Worm (Caenorhabditis elegans) whole organism, L1 larva: ENCODE results near the gene dhps-1.

Experiments used
- C04F5.9 ChIP-seq: sonication (generic microtip); optimal IDR thresholded peaks from 2 replicates; lab custom pipeline; 2016; ENCODE audit warnings: missing genetic modification characterization, missing compliant biosample characterization
- C34B4.2 ChIP-seq: sonication (generic microtip); optimal IDR thresholded peaks from 2 replicates; lab custom pipeline; 2017; ENCODE audit warnings: mild to moderate bottlenecking, missing genetic modification characterization, missing compliant biosample characterization
- F16B12.6 ChIP-seq: fragments of 150-350 bp; optimal IDR thresholded peaks from 2 replicates; lab custom pipeline; 2014; ENCODE audit warnings: missing biosample characterization, missing genetic modification characterization
- Y116A8C.19 ChIP-seq: sonication (generic microtip); optimal IDR thresholded peaks from 2 replicates; lab custom pipeline; 2016; ENCODE audit warnings: missing compliant biosample characterization, missing genetic modification characterization, borderline replicate concordance
- aly-2 ChIP-seq: fragments of 150-350 bp; optimal IDR thresholded peaks from 2 replicates; lab custom pipeline; 2014; ENCODE audit warnings: missing biosample characterization, missing genetic modification characterization
- ama-1 ChIP-seq: fragments of 150-350 bp; optimal IDR thresholded peaks from 2 replicates; lab custom pipeline; 2014
- blmp-1 ChIP-seq: fragments of 150-350 bp; optimal IDR thresholded peaks from 2 replicates; lab custom pipeline; 2014; ENCODE audit warnings: missing biosample characterization, missing genetic modification characterization
- ceh-63 ChIP-seq: fragments of 200-800 bp; sonication (Bioruptor generic); optimal IDR thresholded peaks from 2 replicates; lab custom pipeline; 2018; ENCODE audit warnings: mild to moderate bottlenecking, missing genetic modification characterization, missing compliant biosample characterization
- ceh-8 ChIP-seq: fragments of 200-800 bp; sonication (Bioruptor generic); optimal IDR thresholded peaks from 2 replicates; lab custom pipeline; 2018; ENCODE audit warnings: mild to moderate bottlenecking, missing genetic modification characterization, moderate library complexity, missing compliant biosample characterization
- ceh-82 ChIP-seq, 3 experiments: fragments of 150-350 bp in 1 of 3; sonication (generic microtip) in 2 of 3; optimal IDR thresholded peaks; 2 replicates each; lab custom pipeline; 2014 to 2017; ENCODE audit warnings: missing biosample characterization in 3 of 3, missing genetic modification characterization in 3 of 3
- ceh-88 ChIP-seq: fragments of 200-800 bp; sonication (Bioruptor generic); IDR thresholded peaks from 2 replicates; pipeline ENCODE4 v1.3.6; 2022; ENCODE audit warnings: missing genetic modification characterization, missing compliant biosample characterization
- ceh-90 ChIP-seq: sonication (generic microtip); optimal IDR thresholded peaks from 2 replicates; lab custom pipeline; 2016; ENCODE audit warnings: missing genetic modification characterization, missing compliant biosample characterization
- dpl-1 ChIP-seq, 3 experiments: fragments of 150-350 bp in 2 of 3; sonication (generic microtip) in 1 of 3; optimal IDR thresholded peaks; 2 replicates each; lab custom pipeline; 2014 to 2017; ENCODE audit warnings: missing biosample characterization in 3 of 3, missing genetic modification characterization in 3 of 3, missing genetic modification reagents in 3 of 3
- efl-1 ChIP-seq, 4 experiments: fragments of 150-350 bp; optimal IDR thresholded peaks in 3 of 4; peaks in 1 of 4; 1 replicate in 1 of 4; 2 replicates in 3 of 4; lab custom pipeline; 2014; ENCODE audit warnings: missing biosample characterization in 2 of 4, missing genetic modification characterization in 2 of 4, missing genetic modification reagents in 2 of 4
- efl-3 ChIP-seq: fragments of 200-800 bp; sonication (Bioruptor generic); optimal IDR thresholded peaks from 2 replicates; lab custom pipeline; 2018; ENCODE audit warnings: mild to moderate bottlenecking, missing genetic modification characterization, missing compliant biosample characterization
- egl-13 ChIP-seq: sonication (generic microtip); optimal IDR thresholded peaks from 2 replicates; lab custom pipeline; 2016; ENCODE audit warnings: missing genotype, missing genetic modification reagents, missing genetic modification characterization, missing compliant biosample characterization
- elt-2 ChIP-seq: sonication (generic microtip); optimal IDR thresholded peaks from 2 replicates; lab custom pipeline; 2016; ENCODE audit warnings: missing genetic modification characterization, mild to moderate bottlenecking, inconsistent platforms, missing compliant biosample characterization, missing genetic modification reagents
- elt-3 ChIP-seq, 6 experiments: fragments of 150-350 bp in 1 of 6; sonication (generic microtip); optimal IDR thresholded peaks; 2 replicates each; lab custom pipeline; 2017 to 2018; ENCODE audit warnings: missing biosample characterization in 6 of 6, missing genetic modification characterization in 6 of 6, inconsistent platforms in 1 of 6
- ets-5 ChIP-seq: fragments of 200-800 bp; sonication (Bioruptor generic); IDR thresholded peaks from 2 replicates; pipeline ENCODE4 v1.3.6; 2022; ENCODE audit warnings: missing genetic modification characterization, missing compliant biosample characterization
- fkh-8 ChIP-seq: sonication (generic microtip); optimal IDR thresholded peaks from 2 replicates; lab custom pipeline; 2016; ENCODE audit warnings: mild to moderate bottlenecking, missing genetic modification characterization, missing compliant biosample characterization
- fos-1 ChIP-seq: fragments of 150-350 bp; optimal IDR thresholded peaks from 2 replicates; lab custom pipeline; 2014; ENCODE audit warnings: missing biosample characterization, missing genetic modification characterization
- hlh-17 ChIP-seq: fragments of 200-800 bp; sonication (Bioruptor generic); optimal IDR thresholded peaks from 2 replicates; lab custom pipeline; 2018; ENCODE audit warnings: missing genetic modification characterization, mild to moderate bottlenecking, missing compliant biosample characterization, moderate library complexity, borderline replicate concordance
- hpl-2 ChIP-seq: fragments of 150-350 bp; optimal IDR thresholded peaks from 2 replicates; lab custom pipeline; 2014; ENCODE audit warnings: missing biosample characterization, missing genetic modification reagents, missing genetic modification characterization
- irx-1 ChIP-seq: sonication (generic microtip); optimal IDR thresholded peaks from 2 replicates; lab custom pipeline; 2016; ENCODE audit warnings: missing genetic modification characterization, missing compliant biosample characterization
- jun-1 ChIP-seq: fragments of 150-350 bp; optimal IDR thresholded peaks from 2 replicates; lab custom pipeline; 2014; ENCODE audit warnings: missing biosample characterization, missing genetic modification reagents, missing genetic modification characterization
- lin-14 ChIP-seq: fragments of 200-800 bp; sonication (Bioruptor generic); optimal IDR thresholded peaks from 2 replicates; lab custom pipeline; 2018; ENCODE audit warnings: mild to moderate bottlenecking, missing genetic modification characterization, moderate library complexity, missing compliant biosample characterization
- lin-15B ChIP-seq: fragments of 150-350 bp; sonication (generic microtip); optimal IDR thresholded peaks from 3 replicates; lab custom pipeline; 2014; ENCODE audit warnings: missing biosample characterization, missing genetic modification characterization
- lin-39 ChIP-seq: fragments of 150-350 bp; optimal IDR thresholded peaks from 2 replicates; lab custom pipeline; 2014; ENCODE audit warnings: missing biosample characterization, missing genetic modification reagents, missing genetic modification characterization
- mdl-1 ChIP-seq, 2 experiments: fragments of 150-350 bp; optimal IDR thresholded peaks; 2 replicates each; lab custom pipeline; 2014 to 2017; ENCODE audit warnings: missing biosample characterization in 2 of 2, missing genetic modification characterization in 2 of 2, inconsistent platforms in 1 of 2
- mef-2 ChIP-seq: fragments of 150-350 bp; optimal IDR thresholded peaks from 2 replicates; lab custom pipeline; 2014; ENCODE audit warnings: missing biosample characterization, missing genetic modification characterization
- mep-1 ChIP-seq: fragments of 150-350 bp; optimal IDR thresholded peaks from 2 replicates; lab custom pipeline; 2014; ENCODE audit warnings: missing biosample characterization, missing genetic modification characterization
- nhr-11 ChIP-seq: fragments of 150-350 bp; optimal IDR thresholded peaks from 2 replicates; lab custom pipeline; 2014; ENCODE audit warnings: missing biosample characterization, missing genetic modification characterization
- nhr-12 ChIP-seq: sonication (generic microtip); optimal IDR thresholded peaks from 2 replicates; lab custom pipeline; 2017; ENCODE audit warnings: missing biosample characterization, missing genetic modification characterization
- nhr-19 ChIP-seq: fragments of 200-800 bp; sonication (Bioruptor generic); conservative IDR thresholded peaks from 2 replicates; pipeline ENCODE4 v1.3.6; 2022; ENCODE audit warnings: missing genetic modification characterization, missing compliant biosample characterization
- nhr-47 ChIP-seq: sonication (generic microtip); optimal IDR thresholded peaks from 2 replicates; lab custom pipeline; 2016; ENCODE audit warnings: mild to moderate bottlenecking, missing genetic modification characterization, moderate library complexity, missing compliant biosample characterization
- nhr-76 ChIP-seq: sonication (generic microtip); optimal IDR thresholded peaks from 2 replicates; lab custom pipeline; 2017; ENCODE audit warnings: missing biosample characterization, missing genetic modification characterization
- nhr-85 ChIP-seq: sonication (generic microtip); peaks from one replicate; lab custom pipeline; 2016; ENCODE audit warnings: missing genetic modification characterization, inconsistent platforms, missing compliant biosample characterization
- pax-3 ChIP-seq: fragments of 200-800 bp; sonication (Bioruptor generic); optimal IDR thresholded peaks from 2 replicates; lab custom pipeline; 2018; ENCODE audit warnings: mild to moderate bottlenecking, missing genetic modification characterization, moderate library complexity, missing compliant biosample characterization
- rnt-1 ChIP-seq: sonication (generic microtip); optimal IDR thresholded peaks from 2 replicates; lab custom pipeline; 2016; ENCODE audit warnings: mild to moderate bottlenecking, missing genetic modification characterization, moderate library complexity, missing compliant biosample characterization
- snpc-4 ChIP-seq: fragments of 150-350 bp; optimal IDR thresholded peaks from 2 replicates; lab custom pipeline; 2014; ENCODE audit warnings: missing biosample characterization, missing genetic modification characterization
- snu-23 ChIP-seq: sonication (generic microtip); optimal IDR thresholded peaks from 2 replicates; lab custom pipeline; 2016; ENCODE audit warnings: missing genetic modification characterization, missing compliant biosample characterization
- sptf-1 ChIP-seq: fragments of 150-350 bp; optimal IDR thresholded peaks from 2 replicates; lab custom pipeline; 2014; ENCODE audit warnings: missing biosample characterization, missing genetic modification characterization
- tbx-2 ChIP-seq: sonication (generic microtip); optimal IDR thresholded peaks from 2 replicates; lab custom pipeline; 2016; ENCODE audit warnings: missing genetic modification characterization, missing compliant biosample characterization
- tlp-1 ChIP-seq: fragments of 150-350 bp; optimal IDR thresholded peaks from 2 replicates; lab custom pipeline; 2014; ENCODE audit warnings: missing biosample characterization, missing genetic modification characterization
- unc-30 ChIP-seq: sonication (generic microtip); optimal IDR thresholded peaks from 2 replicates; lab custom pipeline; 2017; ENCODE audit warnings: missing biosample characterization, missing genetic modification characterization
- unc-62 ChIP-seq: fragments of 150-350 bp; optimal IDR thresholded peaks from 2 replicates; lab custom pipeline; 2014; ENCODE audit warnings: missing biosample characterization, missing genetic modification reagents, missing genetic modification characterization
- unc-98 ChIP-seq: fragments of 200-800 bp; sonication (Bioruptor generic); IDR thresholded peaks from 2 replicates; pipeline ENCODE4 v1.3.6; 2022; ENCODE audit warnings: missing genetic modification characterization, missing compliant biosample characterization
- xbp-1 ChIP-seq: sonication (generic microtip); optimal IDR thresholded peaks from 2 replicates; lab custom pipeline; 2016; ENCODE audit warnings: missing genetic modification characterization, missing compliant biosample characterization
- zag-1 ChIP-seq: fragments of 150-350 bp; optimal IDR thresholded peaks from 2 replicates; lab custom pipeline; 2014; ENCODE audit warnings: missing biosample characterization, missing genetic modification characterization
- zip-4 ChIP-seq: fragments of 200-800 bp; sonication (Bioruptor generic); optimal IDR thresholded peaks from 2 replicates; lab custom pipeline; 2018; ENCODE audit warnings: mild to moderate bottlenecking, missing genetic modification characterization, moderate library complexity, missing compliant biosample characterization
- ztf-11 ChIP-seq, 2 experiments: sonication (generic microtip); optimal IDR thresholded peaks; 2 replicates each; lab custom pipeline; 2016 to 2017; ENCODE audit warnings: missing genetic modification characterization in 2 of 2, missing biosample characterization in 1 of 2, missing compliant biosample characterization in 1 of 2

dhps-1 gene

ce11 chrII:11974048-11974995, 18.5 kb upstream of the dhps-1 start:
- TF ChIP-seq nhr-85 (tag; lab: Kevin White, UChicago), result peak; percentile 81
- no peak for TF ChIP-seq Y116A8C.19 (tag; lab: Kevin White, UChicago)
- no peak for TF ChIP-seq nhr-11 (tag; lab: Kevin White, UChicago)
- peak; percentile 24 for TF ChIP-seq C34B4.2 (tag; lab: Kevin White, UChicago)
- no peak for TF ChIP-seq zag-1 (tag; lab: Kevin White, UChicago)
- no peak for TF ChIP-seq ceh-8 (GFP tag; lab: Kevin White, UChicago)
- no peak for TF ChIP-seq irx-1 (tag; lab: Kevin White, UChicago)
- TF ChIP-seq fos-1 (tag; lab: Kevin White, UChicago), result no peak
- TF ChIP-seq hpl-2 (GFP tag; lab: Kevin White, UChicago), result peak; percentile 38
- TF ChIP-seq ama-1 (lab: Kevin White, UChicago), result peak; percentile 66
- no peak for TF ChIP-seq mef-2
- no peak; the same call in 1 of the 2 replicates for TF ChIP-seq ceh-88 (GFP tag; lab: Robert Waterston, UW)
- no peak for TF ChIP-seq tlp-1 (tag; lab: Kevin White, UChicago)
- peak; percentile 93 for TF ChIP-seq aly-2 (tag; lab: Kevin White, UChicago)
- TF ChIP-seq nhr-76 (tag; lab: Kevin White, UChicago), result no peak
- TF ChIP-seq snpc-4 (tag; lab: Kevin White, UChicago), result no peak
- TF ChIP-seq tbx-2, result no peak
- TF ChIP-seq nhr-12 (tag; lab: Kevin White, UChicago), result peak; percentile 24
- TF ChIP-seq elt-3 (tag; optimal IDR thresholded peaks at IDR 0.05; lab: Kevin White, UChicago), result no peak
- TF ChIP-seq snu-23 (GFP tag; lab: Kevin White, UChicago), result peak; percentile 51
- TF ChIP-seq lin-39 (tag; lab: Kevin White, UChicago), result peak; percentile 24
- peak; percentile 36 for TF ChIP-seq rnt-1 (tag; lab: Kevin White, UChicago)
- TF ChIP-seq sptf-1, result no peak
- TF ChIP-seq unc-30 (tag; lab: Kevin White, UChicago), result no peak
- TF ChIP-seq mep-1 (tag; lab: Kevin White, UChicago), result no peak
- TF ChIP-seq unc-62 (GFP tag; lab: Kevin White, UChicago), result no peak
- TF ChIP-seq mdl-1 (tag; optimal IDR thresholded peaks at IDR 0.05; lab: Kevin White, UChicago), result no peak
- TF ChIP-seq ztf-11 (tag; optimal IDR thresholded peaks at IDR 0.05; lab: Kevin White, UChicago), result peak in 1 of 2 experiments; percentile 37
- TF ChIP-seq efl-1 (optimal IDR thresholded peaks at IDR 0.05; lab: Kevin White, UChicago), result peak; percentile 15 to 23
- peak in 1 of 2 experiments; percentile 93 for TF ChIP-seq efl-1 (GFP tag; optimal IDR thresholded peaks at IDR 0.05 in 1 of 2; lab: Kevin White, UChicago)
- TF ChIP-seq nhr-19 (GFP tag; lab: Robert Waterston, UW), result 0 out of 2 replicates have a peak, but pooled peaks have one; percentile 53
- TF ChIP-seq efl-3 (GFP tag; lab: Kevin White, UChicago), result no peak
- TF ChIP-seq egl-13 (tag; lab: Kevin White, UChicago), result no peak
- TF ChIP-seq dpl-1 (GFP tag; optimal IDR thresholded peaks at IDR 0.05; lab: Kevin White, UChicago), result peak in 2 of 3 experiments; percentile 1 to 30
- no peak for TF ChIP-seq F16B12.6 (tag; lab: Kevin White, UChicago)
- peak; percentile 37 for TF ChIP-seq elt-2 (tag; lab: Kevin White, UChicago)
- TF ChIP-seq unc-98, result no peak
- peak; percentile 4 for TF ChIP-seq xbp-1 (tag; lab: Kevin White, UChicago)
- no peak for TF ChIP-seq lin-14 (GFP tag; lab: Kevin White, UChicago)
- peak; percentile 36 for TF ChIP-seq pax-3 (tag; lab: Kevin White, UChicago)
- no peak for TF ChIP-seq ceh-63 (GFP tag; lab: Kevin White, UChicago)
- no peak for TF ChIP-seq ceh-82 (tag; optimal IDR thresholded peaks at IDR 0.05; lab: Kevin White, UChicago)
- TF ChIP-seq hlh-17 (GFP tag; lab: Kevin White, UChicago), result peak; percentile 80
- TF ChIP-seq C04F5.9, result no peak
- no peak for TF ChIP-seq ceh-90 (tag; lab: Kevin White, UChicago)
- no peak for TF ChIP-seq lin-15B (tag; lab: Kevin White, UChicago)
- peak; percentile 41 for TF ChIP-seq nhr-47 (tag; lab: Kevin White, UChicago)
- TF ChIP-seq fkh-8, result peak; percentile 34
- TF ChIP-seq ets-5, result no peak
- TF ChIP-seq blmp-1 (tag; lab: Kevin White, UChicago), result no peak
- TF ChIP-seq zip-4 (GFP tag; lab: Kevin White, UChicago), result peak; percentile 3
- TF ChIP-seq jun-1 (tag; lab: Kevin White, UChicago), result peak; percentile 39
